Fruit fly (Drosophila melanogaster): ENCODE data around the gene Srp54k.

Srp54k gene

DNA sequence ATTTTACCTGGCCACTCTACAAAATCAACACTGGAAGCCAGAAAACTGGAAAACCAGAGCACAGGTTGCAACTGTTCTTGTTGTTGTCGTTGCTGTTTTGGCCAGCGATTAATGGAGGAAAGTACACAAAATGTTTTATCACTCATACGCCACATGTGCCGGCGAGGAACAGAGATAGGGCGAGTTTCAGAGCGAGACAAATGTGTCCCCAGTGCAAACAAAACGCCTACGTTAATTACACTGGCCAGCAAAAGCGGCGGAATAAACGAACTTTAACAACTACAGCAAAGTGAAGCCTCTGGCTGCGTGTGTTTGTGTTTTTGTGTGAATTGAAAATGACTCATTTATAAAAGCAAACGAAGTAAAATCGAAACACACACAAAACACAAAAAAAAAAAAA is 27.7 kb downstream of the Srp54k start (continued):
- TF ChIP-seq CG31441 (GFP tag; IDR thresholded peaks at IDR 0.05) (no peak), lov (optimal IDR thresholded peaks at IDR 0.05) (no peak), lov (GFP tag; IDR thresholded peaks at IDR 0.05) (no peak), hbn (GFP tag; IDR thresholded peaks at IDR 0.05; ENCODE audit: partially characterized antibody) (no peak), her (GFP tag; optimal IDR thresholded peaks at IDR 0.05) (no peak), CTCF (GFP tag; optimal IDR thresholded peaks at IDR 0.05) (no peak), CG3995 (GFP tag; optimal IDR thresholded peaks at IDR 0.05) (no peak), CG11695 (GFP tag; IDR thresholded peaks at IDR 0.05) (no peak), CG12071 (GFP tag; optimal IDR thresholded peaks at IDR 0.05) (peak; percentile 8), CG32767 (GFP tag; IDR thresholded peaks at IDR 0.05) (no peak), zf30C (GFP tag; optimal IDR thresholded peaks at IDR 0.05) (no peak), ftz-f1 (GFP tag; optimal IDR thresholded peaks at IDR 0.05) (no peak), H15 (GFP tag; IDR thresholded peaks at IDR 0.05) (no peak), nerfin-1 (tag; optimal IDR thresholded peaks at IDR 0.05) (no peak), NFAT (GFP tag; IDR thresholded peaks at IDR 0.05) (no peak), CG17359 (tag; optimal IDR thresholded peaks at IDR 0.05) (no peak), NK7.1 (GFP tag; optimal IDR thresholded peaks at IDR 0.05) (no peak), D (optimal IDR thresholded peaks at IDR 0.05) (no peak), D (GFP tag; optimal IDR thresholded peaks at IDR 0.05) (no peak), CG9876 (GFP tag; optimal IDR thresholded peaks at IDR 0.05) (no peak), phol (tag; optimal IDR thresholded peaks at IDR 0.05) (no peak), CG3163 (GFP tag; optimal IDR thresholded peaks at IDR 0.05) (no peak), CG10209 (GFP tag; optimal IDR thresholded peaks at IDR 0.05) (no peak), Neu2 (GFP tag; optimal IDR thresholded peaks at IDR 0.05; ENCODE audit: borderline replicate concordance) (no peak), knrl (GFP tag; IDR thresholded peaks at IDR 0.05; ENCODE audit: partially characterized antibody) (no peak), CG3838 (GFP tag; optimal IDR thresholded peaks at IDR 0.05) (no peak), Rfx (GFP tag; IDR thresholded peaks at IDR 0.05) (peak; percentile 28; the same call in 1 of the 2 replicates), Elba2 (GFP tag; optimal IDR thresholded peaks at IDR 0.05) (no peak), CG7987 (GFP tag; optimal IDR thresholded peaks at IDR 0.05) (peak; percentile 35), pb (GFP tag; optimal IDR thresholded peaks at IDR 0.05) (no peak), kay (GFP tag; optimal IDR thresholded peaks at IDR 0.05) (peak; percentile 4), Camta (GFP tag; optimal IDR thresholded peaks at IDR 0.05) (no peak), CG10979 (tag; optimal IDR thresholded peaks at IDR 0.05) (no peak), CG34422 (GFP tag; IDR thresholded peaks at IDR 0.05) (no peak), Atf3 (GFP tag; optimal IDR thresholded peaks at IDR 0.05) (no peak), ci (GFP tag; IDR thresholded peaks at IDR 0.05) (0 out of 3 replicates have a peak, but pooled peaks have one; percentile 42), CoRest (tag; optimal IDR thresholded peaks at IDR 0.05) (peak; percentile 4), CG11085 (GFP tag; IDR thresholded peaks at IDR 0.05) (no peak), CG10654 (GFP tag; optimal IDR thresholded peaks at IDR 0.05) (no peak), CG8290 (GFP tag; optimal IDR thresholded peaks at IDR 0.05) (no peak), CG8290 (tag; optimal IDR thresholded peaks at IDR 0.05) (no peak), trh (GFP tag; optimal IDR thresholded peaks at IDR 0.05) (no peak), CG9437 (GFP tag; optimal IDR thresholded peaks at IDR 0.05) (no peak), scrt (GFP tag; optimal IDR thresholded peaks at IDR 0.05) (no peak), Adf1 (GFP tag; IDR thresholded peaks at IDR 0.05) (no peak), Dfd (GFP tag; optimal IDR thresholded peaks at IDR 0.05) (no peak), CG14860 (GFP tag; IDR thresholded peaks at IDR 0.05; ENCODE audit: partially characterized antibody) (no peak), Ptx1 (GFP tag; IDR thresholded peaks at IDR 0.05) (no peak), h (optimal IDR thresholded peaks at IDR 0.05) (no peak), CG4820 (GFP tag; optimal IDR thresholded peaks at IDR 0.05) (no peak), Nf-YC (tag; optimal IDR thresholded peaks at IDR 0.05) (no peak), CG7745 (tag; optimal IDR thresholded peaks at IDR 0.05) (no peak)

Data from whole organism, embryonic.